Worm (Caenorhabditis elegans) whole organism, L1 larva: ENCODE data around the gene sru-13.

Source experiments
- dpl-1 ChIP-seq, 3 experiments: fragments of 150-350 bp in 2 of 3; sonication (generic microtip) in 1 of 3; optimal IDR thresholded peaks; 2 replicates each; lab custom pipeline; 2014 to 2017; ENCODE audit warnings: missing biosample characterization in 3 of 3, missing genetic modification characterization in 3 of 3, missing genetic modification reagents in 3 of 3
- elt-3 ChIP-seq, 6 experiments: fragments of 150-350 bp in 1 of 6; sonication (generic microtip); optimal IDR thresholded peaks; 2 replicates each; lab custom pipeline; 2017 to 2018; ENCODE audit warnings: missing biosample characterization in 6 of 6, missing genetic modification characterization in 6 of 6, inconsistent platforms in 1 of 6
- nhr-84 ChIP-seq: sonication (generic microtip); optimal IDR thresholded peaks from 2 replicates; lab custom pipeline; 2017; ENCODE audit warnings: missing biosample characterization, missing genetic modification characterization
- skn-1 ChIP-seq: fragments of 150-350 bp; optimal IDR thresholded peaks from 2 replicates; lab custom pipeline; 2014; ENCODE audit warnings: missing biosample characterization, missing genetic modification characterization
- unc-130 ChIP-seq: fragments of 150-350 bp; optimal IDR thresholded peaks from 2 replicates; lab custom pipeline; 2017; ENCODE audit warnings: missing biosample characterization, missing genetic modification characterization, inconsistent platforms

- TF ChIP-seq unc-130 (tag; lab: Kevin White, UChicago) (no peak), dpl-1 (GFP tag; optimal IDR thresholded peaks at IDR 0.05; lab: Kevin White, UChicago) (no peak), nhr-84 (no peak), elt-3 (tag; optimal IDR thresholded peaks at IDR 0.05; lab: Kevin White, UChicago) (no peak), skn-1 (tag; lab: Kevin White, UChicago) (no peak)
Measured at ce11 chrIV:12490491-12490890, 31.9 kb downstream of the sru-13 start, which contains the start of gene him-6.
